Worm (Caenorhabditis elegans) whole organism, L2 larva: ENCODE data around the gene hlh-11.
A peak's percentile ranks its signal among the peaks of the same experiment; 100 is the strongest.

Experiments used
- C34F6.9 ChIP-seq: fragments of 150-350 bp; optimal IDR thresholded peaks from 2 replicates; lab custom pipeline; 2014; ENCODE audit warnings: missing biosample characterization, missing genetic modification characterization
- Y55F3AM.14 ChIP-seq: fragments of 200-800 bp; sonication (Bioruptor generic); optimal IDR thresholded peaks from 2 replicates; lab custom pipeline; 2018; ENCODE audit warnings: mild to moderate bottlenecking, missing genetic modification characterization, missing compliant biosample characterization
- ZK546.5 ChIP-seq: sonication (generic microtip); optimal IDR thresholded peaks from 2 replicates; lab custom pipeline; 2017; ENCODE audit warnings: missing biosample characterization, missing genetic modification characterization
- aly-2 ChIP-seq: fragments of 150-350 bp; optimal IDR thresholded peaks from 2 replicates; lab custom pipeline; 2014; ENCODE audit warnings: missing biosample characterization, missing genetic modification characterization
- ceh-16 ChIP-seq: fragments of 150-350 bp; optimal IDR thresholded peaks from 2 replicates; lab custom pipeline; 2014; ENCODE audit warnings: missing biosample characterization, missing genetic modification characterization
- crh-2 ChIP-seq: sonication (generic microtip); optimal IDR thresholded peaks from 2 replicates; lab custom pipeline; 2017; ENCODE audit warnings: missing biosample characterization, missing genetic modification characterization
- egl-27 ChIP-seq: sonication (generic microtip); optimal IDR thresholded peaks from 3 replicates; lab custom pipeline; 2017; ENCODE audit warnings: missing biosample characterization, missing genetic modification reagents, missing genetic modification characterization
- elt-1 ChIP-seq: fragments of 150-350 bp; optimal IDR thresholded peaks from 2 replicates; lab custom pipeline; 2014; ENCODE audit warnings: missing biosample characterization, missing genetic modification characterization
- fos-1 ChIP-seq: fragments of 150-350 bp; optimal IDR thresholded peaks from 2 replicates; lab custom pipeline; 2014; ENCODE audit warnings: missing biosample characterization, missing genetic modification characterization
- gmeb-1 ChIP-seq: fragments of 150-350 bp; optimal IDR thresholded peaks from 2 replicates; lab custom pipeline; 2014; ENCODE audit warnings: missing biosample characterization, missing genetic modification characterization
- lin-11 ChIP-seq: fragments of 150-350 bp; sonication (generic microtip); optimal IDR thresholded peaks from 2 replicates; lab custom pipeline; 2014; ENCODE audit warnings: missing biosample characterization, missing genetic modification characterization, inconsistent platforms, mixed read lengths
- lin-13 ChIP-seq: fragments of 150-350 bp; optimal IDR thresholded peaks from 2 replicates; lab custom pipeline; 2014; ENCODE audit warnings: missing biosample characterization, missing genetic modification reagents, missing genetic modification characterization
- lsy-2 ChIP-seq, 2 experiments: fragments of 150-350 bp in 1 of 2; sonication (generic microtip) in 1 of 2; optimal IDR thresholded peaks; 2 replicates each; lab custom pipeline; 2014 to 2017; ENCODE audit warnings: missing biosample characterization in 2 of 2, missing genetic modification characterization in 2 of 2
- mab-5 ChIP-seq: fragments of 150-350 bp; optimal IDR thresholded peaks from 2 replicates; lab custom pipeline; 2014; ENCODE audit warnings: missing biosample characterization, missing genetic modification characterization
- nhr-10 ChIP-seq: sonication (generic microtip); optimal IDR thresholded peaks from 2 replicates; lab custom pipeline; 2017; ENCODE audit warnings: missing biosample characterization, missing genetic modification characterization
- nhr-11 ChIP-seq: fragments of 150-350 bp; optimal IDR thresholded peaks from 2 replicates; lab custom pipeline; 2014; ENCODE audit warnings: missing biosample characterization, missing genetic modification characterization
- nhr-12 ChIP-seq: fragments of 150-350 bp; optimal IDR thresholded peaks from 2 replicates; lab custom pipeline; 2014; ENCODE audit warnings: missing biosample characterization, missing genetic modification characterization
- nhr-129 ChIP-seq: fragments of 150-350 bp; optimal IDR thresholded peaks from 2 replicates; lab custom pipeline; 2014; ENCODE audit warnings: missing biosample characterization, missing genetic modification characterization
- nhr-23 ChIP-seq: fragments of 150-350 bp; optimal IDR thresholded peaks from 2 replicates; lab custom pipeline; 2014; ENCODE audit warnings: missing biosample characterization, missing genetic modification reagents, missing genetic modification characterization
- peb-1 ChIP-seq: fragments of 150-350 bp; optimal IDR thresholded peaks from 2 replicates; lab custom pipeline; 2014; ENCODE audit warnings: missing biosample characterization, missing genetic modification characterization
- sem-4 ChIP-seq: fragments of 150-350 bp; optimal IDR thresholded peaks from 2 replicates; lab custom pipeline; 2014; ENCODE audit warnings: missing biosample characterization, missing genetic modification reagents, missing genetic modification characterization
- sma-3 ChIP-seq: sonication (generic microtip); optimal IDR thresholded peaks from 2 replicates; lab custom pipeline; 2016; ENCODE audit warnings: missing genetic modification reagents, missing genetic modification characterization, missing compliant biosample characterization
- sma-9 ChIP-seq, 2 experiments: fragments of 150-350 bp in 1 of 2; sonication (generic microtip) in 1 of 2; optimal IDR thresholded peaks; 2 replicates each; lab custom pipeline; 2014 to 2016; ENCODE audit warnings: missing genetic modification characterization in 2 of 2, mild to moderate bottlenecking in 1 of 2, missing biosample characterization in 1 of 2, missing compliant biosample characterization in 1 of 2, missing genetic modification reagents in 1 of 2, moderate library complexity in 1 of 2
- unc-39 ChIP-seq: fragments of 150-350 bp; optimal IDR thresholded peaks from 2 replicates; lab custom pipeline; 2014; ENCODE audit warnings: missing biosample characterization, missing genetic modification characterization
- unc-55 ChIP-seq: fragments of 150-350 bp; sonication (generic microtip); optimal IDR thresholded peaks from 3 replicates; lab custom pipeline; 2014; ENCODE audit warnings: missing biosample characterization, missing genetic modification reagents, missing genetic modification characterization
- unc-62 ChIP-seq: fragments of 150-350 bp; optimal IDR thresholded peaks from 2 replicates; lab custom pipeline; 2014; ENCODE audit warnings: missing biosample characterization, missing genetic modification reagents, missing genetic modification characterization
- zag-1 ChIP-seq: fragments of 150-350 bp; optimal IDR thresholded peaks from 2 replicates; lab custom pipeline; 2014; ENCODE audit warnings: missing biosample characterization, missing genetic modification characterization
- ztf-1 ChIP-seq: fragments of 200-800 bp; sonication (Bioruptor generic); conservative IDR thresholded peaks from 2 replicates; pipeline ENCODE4 v1.3.6; 2022; ENCODE audit warnings: missing genetic modification characterization, missing compliant biosample characterization
- ztf-4 ChIP-seq: fragments of 150-350 bp; optimal IDR thresholded peaks from 2 replicates; lab custom pipeline; 2014; ENCODE audit warnings: missing biosample characterization, missing genetic modification characterization

Gene hlh-11

DNA sequence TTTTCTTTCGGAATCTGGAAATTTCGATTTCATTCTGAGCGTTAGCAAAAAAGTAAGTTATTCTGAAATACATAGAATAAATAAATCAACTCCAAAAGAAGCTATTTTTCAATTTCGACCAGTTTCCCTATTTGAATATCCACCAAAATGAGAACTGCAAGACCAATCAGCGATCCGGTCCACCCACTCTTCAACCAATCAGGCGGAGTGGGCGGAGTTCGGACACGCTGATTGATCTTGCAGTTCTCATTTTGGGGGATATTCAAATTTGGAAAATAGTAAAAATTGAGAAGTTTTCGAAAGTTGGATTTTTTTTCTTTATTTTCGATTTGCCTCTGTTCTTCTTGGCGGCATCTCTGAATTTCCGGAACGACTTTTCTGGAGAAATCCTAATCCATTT is 48.6 kb upstream of the hlh-11 start:
- no peak for TF ChIP-seq ceh-16 (tag; lab: Kevin White, UChicago)
- TF ChIP-seq peb-1 = no peak
- peak; percentile 72 for TF ChIP-seq gmeb-1
- TF ChIP-seq mab-5 (tag; lab: Kevin White, UChicago) = no peak
- TF ChIP-seq egl-27 (tag; lab: Kevin White, UChicago) = no peak
- peak in 1 of 2 experiments; percentile 48 for TF ChIP-seq lsy-2 (tag; optimal IDR thresholded peaks at IDR 0.05; lab: Kevin White, UChicago)

DNA sequence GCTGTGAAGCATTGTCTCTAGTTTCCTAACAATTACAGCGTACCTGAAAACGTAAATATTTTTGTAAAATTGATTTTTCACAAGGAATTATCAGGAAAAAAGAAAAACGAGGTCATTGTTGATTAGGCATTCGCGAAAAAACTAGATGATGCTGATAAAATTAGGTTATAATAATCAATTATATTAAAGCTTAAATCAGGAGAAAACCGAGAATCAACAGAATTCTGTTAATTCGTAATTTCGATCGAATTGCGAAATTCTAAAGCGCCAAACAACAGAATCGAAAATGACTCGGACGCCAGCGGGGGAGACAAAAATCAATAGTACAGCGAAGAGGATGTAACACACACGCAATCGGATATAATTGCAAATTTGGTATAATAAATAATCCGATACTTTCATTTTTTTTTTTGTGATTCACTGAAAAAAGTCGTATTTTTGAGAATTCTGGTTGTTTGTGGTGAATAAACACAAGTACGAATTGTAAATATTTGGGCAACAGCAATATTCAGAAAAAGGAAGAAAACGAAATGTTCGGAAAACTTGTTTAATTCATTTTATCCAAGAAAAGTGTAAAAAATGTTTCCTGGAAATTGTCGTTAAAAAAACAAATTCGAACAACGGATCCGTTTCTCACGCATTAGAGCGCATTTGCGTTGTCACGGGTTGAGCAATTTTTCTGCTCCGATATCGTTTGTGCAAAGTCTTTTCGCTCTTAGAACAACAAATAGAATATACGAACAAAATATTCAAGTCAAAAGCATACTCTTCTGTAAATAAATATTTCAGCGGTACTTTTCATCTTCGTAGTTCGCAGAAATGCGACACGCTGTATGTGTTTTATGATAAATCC is 39.2 kb upstream of the hlh-11 start, which contains the start of gene ced-7:
TSS of gene ced-7 (minus strand) at position 51 of the 853 bp plus-strand sequence.
- peak; percentile 60 for TF ChIP-seq nhr-129 (tag; lab: Kevin White, UChicago)
- TF ChIP-seq crh-2 (tag; lab: Kevin White, UChicago) = peak; percentile 22
- peak; percentile 18 for TF ChIP-seq lin-13 (GFP tag; lab: Kevin White, UChicago)
- no peak for TF ChIP-seq nhr-12 (tag; lab: Kevin White, UChicago)
- peak; percentile 44 for TF ChIP-seq unc-55 (GFP tag; lab: Kevin White, UChicago)
- TF ChIP-seq C34F6.9 (tag; lab: Kevin White, UChicago) = peak; percentile 75
- no peak for TF ChIP-seq sma-3 (GFP tag; lab: Kevin White, UChicago)
- peak in 1 of 2 experiments; percentile 54 for TF ChIP-seq lsy-2 (tag; optimal IDR thresholded peaks at IDR 0.05; lab: Kevin White, UChicago)
- TF ChIP-seq nhr-10 (tag; lab: Kevin White, UChicago) = no peak
- TF ChIP-seq Y55F3AM.14 (GFP tag; lab: Kevin White, UChicago) = no peak
- TF ChIP-seq, all 48 proteins: peak for 6

DNA sequence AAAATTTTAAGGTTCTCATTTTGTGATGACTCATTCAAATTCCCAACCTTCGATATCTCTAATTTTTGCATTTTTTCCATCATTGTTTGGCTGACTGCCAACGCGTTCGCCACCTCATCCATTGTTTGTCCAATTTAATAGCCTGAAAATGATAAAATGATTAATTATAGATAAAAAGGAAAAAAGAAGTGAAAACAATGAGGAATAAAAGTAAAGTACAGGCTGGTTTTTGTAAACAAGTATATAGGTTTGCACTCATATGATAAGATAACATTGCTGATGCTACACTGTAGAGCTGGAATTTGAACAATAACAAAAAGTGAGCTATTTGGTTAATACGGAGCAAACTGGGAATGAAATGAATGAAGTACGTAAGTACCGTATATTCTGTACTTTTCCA is 37.3 kb upstream of the hlh-11 start, which contains the start of gene C48B4.3:
TSS of gene C48B4.3 (minus strand) at position 149 of the 400 bp plus-strand sequence.
- no peak for TF ChIP-seq ztf-4
- peak; percentile 5 for TF ChIP-seq fos-1

DNA sequence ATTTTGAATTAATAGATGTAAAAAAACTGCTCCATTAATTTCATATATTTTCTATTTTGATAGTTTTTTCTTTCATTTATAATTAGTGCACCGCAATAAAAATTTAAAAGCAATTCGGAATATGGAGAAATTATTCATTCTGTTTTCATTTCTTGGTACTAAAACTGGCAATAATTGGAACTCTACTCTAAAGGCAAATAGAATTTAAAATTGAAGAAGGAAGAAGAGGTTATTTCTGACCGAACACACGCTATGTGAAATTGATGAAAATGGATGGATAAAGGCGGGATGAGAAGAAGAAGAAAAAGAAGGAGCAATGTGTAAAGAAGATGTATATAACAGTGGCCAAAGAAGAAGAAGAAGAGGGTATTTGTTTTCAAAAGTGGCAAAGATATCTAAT is 36.3 kb upstream of the hlh-11 start:
- TF ChIP-seq C34F6.9 (tag; lab: Kevin White, UChicago) (peak; percentile 42), ZK546.5 (tag; lab: Kevin White, UChicago) (no peak)
- TF ChIP-seq, all 48 proteins: peak for 1

DNA sequence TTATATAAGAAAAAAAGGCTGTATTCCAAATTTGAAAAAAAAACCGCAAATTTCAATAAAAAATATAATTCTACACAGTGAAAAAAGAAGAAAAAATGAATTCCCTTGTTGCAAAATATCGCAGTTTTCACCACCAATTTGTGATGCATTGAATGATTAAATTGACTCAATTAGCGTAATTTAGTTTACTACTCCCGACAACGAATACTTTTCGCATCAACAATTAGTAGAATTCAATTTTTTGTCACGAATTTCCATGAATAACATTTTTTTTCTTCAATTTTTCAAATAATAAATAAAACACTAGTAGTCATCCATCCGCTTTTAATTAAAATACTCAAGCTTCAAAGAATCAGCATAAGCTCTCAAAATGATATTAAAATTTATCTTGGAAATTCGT is 34.2 kb upstream of the hlh-11 start:
- TF ChIP-seq fos-1 (no peak), nhr-23 (tag; lab: Kevin White, UChicago) (no peak), ztf-1 (GFP tag; lab: Robert Waterston, UW) (no peak), Y55F3AM.14 (GFP tag; lab: Kevin White, UChicago) (no peak), C34F6.9 (tag; lab: Kevin White, UChicago) (no peak), sma-3 (GFP tag; lab: Kevin White, UChicago) (no peak), sem-4 (tag; lab: Kevin White, UChicago) (peak; percentile 7), lin-11 (no peak), unc-39 (tag; lab: Kevin White, UChicago) (no peak), nhr-11 (tag; lab: Kevin White, UChicago) (no peak), aly-2 (tag; lab: Kevin White, UChicago) (no peak), zag-1 (no peak), peb-1 (no peak), elt-1 (no peak), crh-2 (tag; lab: Kevin White, UChicago) (no peak), unc-62 (GFP tag; lab: Kevin White, UChicago) (no peak), nhr-10 (tag; lab: Kevin White, UChicago) (no peak), lsy-2 (tag; optimal IDR thresholded peaks at IDR 0.05; lab: Kevin White, UChicago) (peak; percentile 8 to 40), sma-9 (GFP tag; optimal IDR thresholded peaks at IDR 0.05; lab: Kevin White, UChicago) (peak; percentile 28), sma-9 (tag; optimal IDR thresholded peaks at IDR 0.05; lab: Kevin White, UChicago) (no peak), egl-27 (tag; lab: Kevin White, UChicago) (no peak)

DNA sequence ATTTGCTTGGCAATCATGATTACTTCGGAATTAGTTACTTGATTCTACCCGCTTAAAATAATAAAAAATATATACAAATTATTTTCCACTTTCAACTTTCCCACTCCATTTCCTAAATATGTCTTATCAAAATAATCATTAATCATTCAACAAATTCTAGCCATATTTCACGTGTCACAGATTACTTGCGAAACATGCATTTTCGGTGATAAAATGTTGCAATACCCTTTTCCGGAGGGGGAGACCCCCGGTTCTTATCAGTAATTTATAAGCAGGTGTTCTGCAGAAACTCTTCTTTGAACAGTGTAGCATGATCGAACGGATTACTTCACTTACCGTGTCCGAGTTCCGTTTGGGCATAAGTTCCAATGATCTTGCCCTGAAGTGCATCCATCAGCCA is 29.3 kb upstream of the hlh-11 start:
- TF ChIP-seq nhr-12 (tag; lab: Kevin White, UChicago) (no peak), crh-2 (tag; lab: Kevin White, UChicago) (peak; percentile 44), fos-1 (peak; percentile 84), sma-9 (GFP tag; optimal IDR thresholded peaks at IDR 0.05; lab: Kevin White, UChicago) (peak; percentile 82), sma-9 (tag; optimal IDR thresholded peaks at IDR 0.05; lab: Kevin White, UChicago) (no peak)
